Fruit fly (Drosophila melanogaster): ENCODE data around the gene CG11658.
A peak's percentile ranks its signal among the peaks of the same experiment; 100 is the strongest.

The CG11658 gene

DNA sequence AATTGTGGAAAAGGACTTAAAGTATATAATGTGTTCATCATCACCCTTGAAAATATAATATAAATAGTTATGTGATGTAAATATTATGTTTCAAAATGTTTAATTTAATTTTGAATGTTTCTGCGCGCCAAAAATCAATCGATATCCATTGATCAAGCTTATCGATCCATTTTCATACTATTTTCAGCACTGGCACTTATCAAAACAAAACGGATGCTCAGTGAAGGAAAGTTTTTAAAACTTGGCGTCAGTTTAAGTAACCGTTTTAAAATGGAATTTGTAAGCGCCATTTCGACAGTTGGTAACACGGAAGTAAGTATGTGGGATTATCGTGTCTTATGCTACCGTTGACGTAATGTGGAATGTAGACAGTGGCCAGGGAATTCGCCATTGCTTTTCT lies 19.8 kb upstream of the CG11658 start, which contains the start of gene sunn:
sunn (plus strand) TSS at position 202 of the 400 bp plus-strand sequence.
- TF ChIP-seq svp (GFP tag), result peak; percentile 42
- no peak for TF ChIP-seq CG8119 (GFP tag; IDR thresholded peaks at IDR 0.05)
- TF ChIP-seq Ets21C (GFP tag; optimal IDR thresholded peaks at IDR 0.05), result no peak
- no peak for TF ChIP-seq acj6 (GFP tag; optimal IDR thresholded peaks at IDR 0.05)
- TF ChIP-seq Hr38 (GFP tag; optimal IDR thresholded peaks at IDR 0.05), result no peak
- TF ChIP-seq Sox102F (GFP tag; optimal IDR thresholded peaks at IDR 0.05), result no peak
- no peak for TF ChIP-seq fd59A (GFP tag; optimal IDR thresholded peaks at IDR 0.05)

DNA sequence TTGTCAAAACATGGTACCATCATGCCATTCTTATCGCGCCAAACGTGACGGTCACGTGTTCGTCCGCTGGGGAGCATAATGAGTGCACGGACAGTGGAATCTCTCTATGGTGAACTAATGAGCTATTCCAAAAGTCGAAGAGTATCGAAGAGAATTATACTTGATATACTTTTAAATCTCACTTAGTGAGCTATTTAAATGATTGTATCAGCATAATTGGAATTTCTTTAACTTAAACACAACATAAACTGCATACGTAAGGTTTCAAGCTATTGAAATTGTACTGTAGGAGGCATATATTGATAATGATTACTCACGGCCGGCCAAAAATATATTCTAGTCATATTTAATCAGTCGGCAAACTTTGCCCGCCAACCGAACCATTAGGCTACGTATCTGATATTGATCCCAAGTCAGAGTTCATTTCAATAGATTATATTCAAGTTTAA lies 13.2 kb upstream of the CG11658 start:
- no peak for TF ChIP-seq CG8319 (GFP tag; optimal IDR thresholded peaks at IDR 0.05)
- no peak for TF ChIP-seq acj6 (GFP tag; optimal IDR thresholded peaks at IDR 0.05)
- TF ChIP-seq Eip93F (GFP tag; optimal IDR thresholded peaks at IDR 0.05), result no peak
- TF ChIP-seq Hr39 (GFP tag; optimal IDR thresholded peaks at IDR 0.05), result peak; percentile 8
- TF ChIP-seq CG10669 (GFP tag; optimal IDR thresholded peaks at IDR 0.05), result no peak
- TF ChIP-seq Sox14 (GFP tag; optimal IDR thresholded peaks at IDR 0.05), result no peak
- no peak for TF ChIP-seq cyc (GFP tag; optimal IDR thresholded peaks at IDR 0.05)
- TF ChIP-seq CG3919 (GFP tag; optimal IDR thresholded peaks at IDR 0.05), result no peak
- peak; percentile 87 for TF ChIP-seq svp (GFP tag)
- TF ChIP-seq CG1621 (tag; optimal IDR thresholded peaks at IDR 0.05), result no peak
- no peak for TF ChIP-seq Ets96B (tag; optimal IDR thresholded peaks at IDR 0.05)
- TF ChIP-seq dsx (GFP tag; optimal IDR thresholded peaks at IDR 0.05; ENCODE audit: poor library complexity, severe bottlenecking), result no peak
- peak; percentile 10 for TF ChIP-seq esn (GFP tag; optimal IDR thresholded peaks at IDR 0.05)
- TF ChIP-seq CG34406 (GFP tag; optimal IDR thresholded peaks at IDR 0.05), result no peak
- TF ChIP-seq CG6163 (GFP tag; IDR thresholded peaks at IDR 0.05), result no peak
- no peak for TF ChIP-seq vri (GFP tag; optimal IDR thresholded peaks at IDR 0.05)
- TF ChIP-seq topi (GFP tag; optimal IDR thresholded peaks at IDR 0.05), result no peak
- TF ChIP-seq net (GFP tag; optimal IDR thresholded peaks at IDR 0.05), result no peak
- no peak for TF ChIP-seq CG16779 (tag; optimal IDR thresholded peaks at IDR 0.05)
- peak; percentile 11 for TF ChIP-seq Met (GFP tag; optimal IDR thresholded peaks at IDR 0.05)
- TF ChIP-seq Eip78C (GFP tag), result peak; percentile 39
- TF ChIP-seq CG7368 (GFP tag; optimal IDR thresholded peaks at IDR 0.05), result no peak
- no peak for TF ChIP-seq CG10631 (GFP tag; optimal IDR thresholded peaks at IDR 0.05)
- no peak for TF ChIP-seq CG6792 (GFP tag; optimal IDR thresholded peaks at IDR 0.05)
- TF ChIP-seq achi (GFP tag; optimal IDR thresholded peaks at IDR 0.05), result no peak
- TF ChIP-seq Hr38 (GFP tag; optimal IDR thresholded peaks at IDR 0.05), result no peak
- TF ChIP-seq salr (GFP tag; optimal IDR thresholded peaks at IDR 0.05), result no peak
- no peak for TF ChIP-seq Smox (GFP tag; optimal IDR thresholded peaks at IDR 0.05)

DNA sequence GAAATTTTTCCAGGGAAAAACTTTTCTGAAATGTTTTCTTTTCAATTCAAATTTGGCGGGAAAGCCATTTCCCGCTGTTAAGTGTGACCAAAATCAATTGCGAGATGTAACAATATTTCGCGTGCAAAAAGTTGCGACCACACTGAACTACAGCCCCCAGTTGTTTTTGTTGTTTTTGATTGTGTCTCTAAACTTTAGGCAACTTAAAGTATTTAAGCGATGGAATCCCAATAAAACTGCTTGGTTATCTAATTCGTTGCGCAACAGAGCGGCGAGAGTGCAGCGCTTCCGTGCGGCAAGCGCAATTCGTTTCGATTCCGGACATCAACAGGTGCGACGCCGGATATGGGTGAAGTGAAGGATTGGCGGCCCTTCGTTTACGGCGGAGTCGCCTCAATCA lies 12.4 kb upstream of the CG11658 start, which contains the start of gene Bmcp:
Bmcp (plus strand) TSS at position 155 of the 400 bp plus-strand sequence.
- TF ChIP-seq CG1621 (tag; optimal IDR thresholded peaks at IDR 0.05), result peak; percentile 73
- no peak for TF ChIP-seq CG6808 (GFP tag; optimal IDR thresholded peaks at IDR 0.05)
- peak; percentile 6 for TF ChIP-seq CG6854 (GFP tag; optimal IDR thresholded peaks at IDR 0.05)
- TF ChIP-seq CG3032 (tag; optimal IDR thresholded peaks at IDR 0.05), result peak; percentile 4
- no peak for TF ChIP-seq Ets96B (tag; optimal IDR thresholded peaks at IDR 0.05)
- no peak for TF ChIP-seq dac (GFP tag; optimal IDR thresholded peaks at IDR 0.05)
- TF ChIP-seq vri (GFP tag; optimal IDR thresholded peaks at IDR 0.05), result no peak
- no peak for TF ChIP-seq achi (GFP tag; optimal IDR thresholded peaks at IDR 0.05)
- peak; percentile 40 for TF ChIP-seq Sox14 (GFP tag; optimal IDR thresholded peaks at IDR 0.05)
- TF ChIP-seq pdm3 (GFP tag; optimal IDR thresholded peaks at IDR 0.05), result no peak
- no peak for TF ChIP-seq Eip75B (GFP tag; optimal IDR thresholded peaks at IDR 0.05)
- TF ChIP-seq CG6276 (GFP tag; optimal IDR thresholded peaks at IDR 0.05), result no peak
- no peak for TF ChIP-seq CG31627 (GFP tag; optimal IDR thresholded peaks at IDR 0.05)
- no peak for TF ChIP-seq CG4318 (GFP tag; optimal IDR thresholded peaks at IDR 0.05)
- TF ChIP-seq CG10669 (GFP tag; optimal IDR thresholded peaks at IDR 0.05), result no peak
- no peak for TF ChIP-seq Sox15 (GFP tag; optimal IDR thresholded peaks at IDR 0.05)
- TF ChIP-seq esn (GFP tag; optimal IDR thresholded peaks at IDR 0.05), result peak; percentile 35
- no peak for TF ChIP-seq Hr38 (GFP tag; optimal IDR thresholded peaks at IDR 0.05)
- no peak for TF ChIP-seq CG7368 (GFP tag; optimal IDR thresholded peaks at IDR 0.05)
- no peak for TF ChIP-seq Sox102F (GFP tag; optimal IDR thresholded peaks at IDR 0.05)
- TF ChIP-seq CG15336 (GFP tag; IDR thresholded peaks at IDR 0.05), result no peak
- peak; percentile 69 for TF ChIP-seq Eip78C (GFP tag)
